Worm (Caenorhabditis elegans) whole organism, midembryonic: ENCODE measurements around the gene C32D5.10.

Source experiments
- T22C8.4 ChIP-seq: fragments of 200-800 bp; sonication (Bioruptor generic); IDR thresholded peaks from 2 replicates; pipeline ENCODE4 v1.3.6; 2022; ENCODE audit warnings: missing genetic modification characterization, missing compliant biosample characterization
- flt-1 ChIP-seq: fragments of 200-800 bp; sonication (Bioruptor generic); IDR thresholded peaks from 2 replicates; pipeline ENCODE4 v1.3.6; 2022; ENCODE audit warnings: missing genetic modification characterization, missing compliant biosample characterization
- tab-1 ChIP-seq: fragments of 200-800 bp; sonication (Bioruptor generic); IDR thresholded peaks from 2 replicates; pipeline ENCODE4 v1.3.6; 2022; ENCODE audit warnings: missing genetic modification characterization, missing compliant biosample characterization
- ztf-29 ChIP-seq: fragments of 200-800 bp; sonication (Bioruptor generic); IDR thresholded peaks from 2 replicates; pipeline ENCODE4 v1.3.6; 2022; ENCODE audit warnings: missing genetic modification reagents, missing genetic modification characterization, missing compliant biosample characterization

DNA sequence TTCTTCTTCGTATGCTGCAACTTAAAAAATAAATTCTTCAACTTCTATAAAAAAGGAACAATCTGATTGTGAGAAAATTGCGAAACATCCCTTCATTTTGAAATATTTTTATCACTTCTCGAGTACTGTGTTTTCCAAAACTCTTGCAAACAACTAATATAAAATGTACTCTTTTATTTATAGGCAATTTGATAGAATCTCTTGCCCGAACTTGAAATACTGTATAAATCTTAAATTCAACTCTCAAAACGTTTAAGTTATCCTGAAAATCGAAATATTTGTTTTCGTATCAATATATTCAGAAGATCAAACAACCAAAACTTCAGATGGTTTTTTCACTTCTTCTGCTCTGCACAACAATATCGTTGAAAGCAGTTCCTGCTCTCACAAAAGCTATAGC, 34.7 kb upstream of the C32D5.10 start, which contains the start of gene F58F12.4:
- TF ChIP-seq flt-1 (GFP tag; lab: Robert Waterston, UW) (no peak), tab-1 (GFP tag; lab: Robert Waterston, UW) (no peak), ztf-29 (GFP tag; lab: Robert Waterston, UW) (no peak), T22C8.4 (GFP tag; lab: Robert Waterston, UW) (no peak)
